Worm (Caenorhabditis elegans) whole organism, L2 larva: ENCODE data around the gene Y43F4B.10.

ENCODE experiments used
- C34F6.9 ChIP-seq: fragments of 150-350 bp; optimal IDR thresholded peaks from 2 replicates; lab custom pipeline; 2014; ENCODE audit warnings: missing biosample characterization, missing genetic modification characterization
- F13H6.1 ChIP-seq: sonication (generic microtip); optimal IDR thresholded peaks from 2 replicates; lab custom pipeline; 2016; ENCODE audit warnings: missing genetic modification characterization, missing compliant biosample characterization
- R02D3.7 ChIP-seq: fragments of 150-350 bp; optimal IDR thresholded peaks from 2 replicates; lab custom pipeline; 2014; ENCODE audit warnings: missing biosample characterization, missing genetic modification characterization
- Y55F3AM.14 ChIP-seq: fragments of 200-800 bp; sonication (Bioruptor generic); optimal IDR thresholded peaks from 2 replicates; lab custom pipeline; 2018; ENCODE audit warnings: mild to moderate bottlenecking, missing genetic modification characterization, missing compliant biosample characterization
- ZK546.5 ChIP-seq: sonication (generic microtip); optimal IDR thresholded peaks from 2 replicates; lab custom pipeline; 2017; ENCODE audit warnings: missing biosample characterization, missing genetic modification characterization
- ama-1 ChIP-seq: fragments of 150-350 bp; optimal IDR thresholded peaks from 2 replicates; lab custom pipeline; 2018; ENCODE audit warnings: inconsistent platforms
- blmp-1 ChIP-seq: sonication (generic microtip); optimal IDR thresholded peaks from 2 replicates; lab custom pipeline; 2017; ENCODE audit warnings: missing genetic modification characterization, mild to moderate bottlenecking, missing compliant biosample characterization, antibody characterized with exemption, moderate library complexity; ENCODE audit not compliant: insufficient read depth
- ceh-16 ChIP-seq: fragments of 150-350 bp; optimal IDR thresholded peaks from 2 replicates; lab custom pipeline; 2014; ENCODE audit warnings: missing biosample characterization, missing genetic modification characterization
- ceh-82 ChIP-seq: fragments of 150-350 bp; optimal IDR thresholded peaks from 2 replicates; lab custom pipeline; 2014; ENCODE audit warnings: missing biosample characterization, missing genetic modification characterization
- crh-2 ChIP-seq: sonication (generic microtip); optimal IDR thresholded peaks from 2 replicates; lab custom pipeline; 2017; ENCODE audit warnings: missing biosample characterization, missing genetic modification characterization
- fos-1 ChIP-seq: fragments of 150-350 bp; optimal IDR thresholded peaks from 2 replicates; lab custom pipeline; 2014; ENCODE audit warnings: missing biosample characterization, missing genetic modification characterization
- gmeb-1 ChIP-seq: fragments of 150-350 bp; optimal IDR thresholded peaks from 2 replicates; lab custom pipeline; 2014; ENCODE audit warnings: missing biosample characterization, missing genetic modification characterization
- lin-11 ChIP-seq: fragments of 150-350 bp; sonication (generic microtip); optimal IDR thresholded peaks from 2 replicates; lab custom pipeline; 2014; ENCODE audit warnings: missing biosample characterization, missing genetic modification characterization, inconsistent platforms, mixed read lengths
- lin-13 ChIP-seq: fragments of 150-350 bp; optimal IDR thresholded peaks from 2 replicates; lab custom pipeline; 2014; ENCODE audit warnings: missing biosample characterization, missing genetic modification reagents, missing genetic modification characterization
- lsy-2 ChIP-seq, 2 experiments: fragments of 150-350 bp in 1 of 2; sonication (generic microtip) in 1 of 2; optimal IDR thresholded peaks; 2 replicates each; lab custom pipeline; 2014 to 2017; ENCODE audit warnings: missing biosample characterization in 2 of 2, missing genetic modification characterization in 2 of 2
- mab-5 ChIP-seq: fragments of 150-350 bp; optimal IDR thresholded peaks from 2 replicates; lab custom pipeline; 2014; ENCODE audit warnings: missing biosample characterization, missing genetic modification characterization
- mdl-1 ChIP-seq, 2 experiments: fragments of 150-350 bp in 1 of 2; sonication (generic microtip) in 1 of 2; optimal IDR thresholded peaks; 2 replicates each; lab custom pipeline; 2017; ENCODE audit warnings: missing biosample characterization in 2 of 2, missing genetic modification characterization in 2 of 2
- nhr-10 ChIP-seq: sonication (generic microtip); optimal IDR thresholded peaks from 2 replicates; lab custom pipeline; 2017; ENCODE audit warnings: missing biosample characterization, missing genetic modification characterization
- nhr-11 ChIP-seq: fragments of 150-350 bp; optimal IDR thresholded peaks from 2 replicates; lab custom pipeline; 2014; ENCODE audit warnings: missing biosample characterization, missing genetic modification characterization
- nhr-129 ChIP-seq: fragments of 150-350 bp; optimal IDR thresholded peaks from 2 replicates; lab custom pipeline; 2014; ENCODE audit warnings: missing biosample characterization, missing genetic modification characterization
- nhr-21 ChIP-seq: fragments of 150-350 bp; optimal IDR thresholded peaks from 2 replicates; lab custom pipeline; 2014; ENCODE audit warnings: missing biosample characterization, missing genetic modification characterization
- nhr-23 ChIP-seq: fragments of 150-350 bp; optimal IDR thresholded peaks from 2 replicates; lab custom pipeline; 2014; ENCODE audit warnings: missing biosample characterization, missing genetic modification reagents, missing genetic modification characterization
- nhr-237 ChIP-seq: fragments of 150-350 bp; optimal IDR thresholded peaks from 2 replicates; lab custom pipeline; 2014; ENCODE audit warnings: missing biosample characterization, missing genetic modification characterization
- nhr-25 ChIP-seq: fragments of 150-350 bp; sonication (generic microtip); optimal IDR thresholded peaks from 3 replicates; lab custom pipeline; 2014; ENCODE audit warnings: missing biosample characterization, missing genetic modification characterization
- nhr-6 ChIP-seq: fragments of 150-350 bp; optimal IDR thresholded peaks from 2 replicates; lab custom pipeline; 2014; ENCODE audit warnings: missing biosample characterization, missing genetic modification characterization
- nhr-77 ChIP-seq: fragments of 150-350 bp; optimal IDR thresholded peaks from 2 replicates; lab custom pipeline; 2014; ENCODE audit warnings: missing biosample characterization, missing genetic modification characterization
- peb-1 ChIP-seq: fragments of 150-350 bp; optimal IDR thresholded peaks from 2 replicates; lab custom pipeline; 2014; ENCODE audit warnings: missing biosample characterization, missing genetic modification characterization
- sem-4 ChIP-seq: fragments of 150-350 bp; optimal IDR thresholded peaks from 2 replicates; lab custom pipeline; 2014; ENCODE audit warnings: missing biosample characterization, missing genetic modification reagents, missing genetic modification characterization
- skn-1 ChIP-seq: sonication (generic microtip); optimal IDR thresholded peaks from 2 replicates; lab custom pipeline; 2017; ENCODE audit warnings: missing biosample characterization, missing genetic modification characterization
- sma-3 ChIP-seq: sonication (generic microtip); optimal IDR thresholded peaks from 2 replicates; lab custom pipeline; 2016; ENCODE audit warnings: missing genetic modification reagents, missing genetic modification characterization, missing compliant biosample characterization
- sma-9 ChIP-seq, 2 experiments: fragments of 150-350 bp in 1 of 2; sonication (generic microtip) in 1 of 2; optimal IDR thresholded peaks; 2 replicates each; lab custom pipeline; 2014 to 2016; ENCODE audit warnings: missing genetic modification characterization in 2 of 2, mild to moderate bottlenecking in 1 of 2, missing biosample characterization in 1 of 2, missing compliant biosample characterization in 1 of 2, missing genetic modification reagents in 1 of 2, moderate library complexity in 1 of 2
- snpc-4 ChIP-seq: fragments of 150-350 bp; optimal IDR thresholded peaks from 2 replicates; lab custom pipeline; 2014; ENCODE audit warnings: missing biosample characterization, missing genetic modification characterization
- unc-55 ChIP-seq: fragments of 150-350 bp; sonication (generic microtip); optimal IDR thresholded peaks from 3 replicates; lab custom pipeline; 2014; ENCODE audit warnings: missing biosample characterization, missing genetic modification reagents, missing genetic modification characterization
- unc-62 ChIP-seq: fragments of 150-350 bp; optimal IDR thresholded peaks from 2 replicates; lab custom pipeline; 2014; ENCODE audit warnings: missing biosample characterization, missing genetic modification reagents, missing genetic modification characterization
- zag-1 ChIP-seq: fragments of 150-350 bp; optimal IDR thresholded peaks from 2 replicates; lab custom pipeline; 2014; ENCODE audit warnings: missing biosample characterization, missing genetic modification characterization
- ztf-11 ChIP-seq: sonication (generic microtip); optimal IDR thresholded peaks from 2 replicates; lab custom pipeline; 2017; ENCODE audit warnings: missing biosample characterization, missing genetic modification characterization

Gene Y43F4B.10

ce11 chrIII:13268856-13269255 lies 45.0 kb upstream of the Y43F4B.10 start, which contains the start of gene cpf-2 (continued):
- TF ChIP-seq ceh-82 (tag; lab: Kevin White, UChicago): no peak
- peak; percentile 27 for TF ChIP-seq nhr-10 (tag; lab: Kevin White, UChicago)
- no peak for TF ChIP-seq Y55F3AM.14 (GFP tag; lab: Kevin White, UChicago)
- TF ChIP-seq lin-13 (GFP tag; lab: Kevin White, UChicago): peak; percentile 77
- TF ChIP-seq mab-5 (tag; lab: Kevin White, UChicago): no peak
- TF ChIP-seq F13H6.1 (tag; lab: Kevin White, UChicago): peak; percentile 84
- TF ChIP-seq fos-1: peak; percentile 39
- TF ChIP-seq nhr-21 (tag; lab: Kevin White, UChicago): peak; percentile 77
- peak; percentile 76 for TF ChIP-seq sma-3 (GFP tag; lab: Kevin White, UChicago)
- TF ChIP-seq snpc-4 (tag; lab: Kevin White, UChicago): no peak
- peak; percentile 14 for TF ChIP-seq blmp-1
- peak; percentile 39 for TF ChIP-seq skn-1 (tag; lab: Kevin White, UChicago)

ce11 chrIII:13270896-13271295 lies 43.0 kb upstream of the Y43F4B.10 start:
- no peak for TF ChIP-seq nhr-6 (tag; lab: Kevin White, UChicago)
- TF ChIP-seq mdl-1 (tag; optimal IDR thresholded peaks at IDR 0.05; lab: Kevin White, UChicago): peak in 1 of 2 experiments; percentile 2
- no peak for TF ChIP-seq nhr-21 (tag; lab: Kevin White, UChicago)
- TF ChIP-seq sem-4 (tag; lab: Kevin White, UChicago): peak; percentile 3
- peak; percentile 57 for TF ChIP-seq zag-1 (tag; lab: Kevin White, UChicago)
- TF ChIP-seq C34F6.9 (tag; lab: Kevin White, UChicago): peak; percentile 79
- peak; percentile 84 for TF ChIP-seq unc-55 (GFP tag; lab: Kevin White, UChicago)
- no peak for TF ChIP-seq sma-9 (GFP tag; optimal IDR thresholded peaks at IDR 0.05; lab: Kevin White, UChicago)
- no peak for TF ChIP-seq sma-9 (tag; optimal IDR thresholded peaks at IDR 0.05; lab: Kevin White, UChicago)
- no peak for TF ChIP-seq peb-1
- TF ChIP-seq lsy-2 (tag; optimal IDR thresholded peaks at IDR 0.05; lab: Kevin White, UChicago): peak in 1 of 2 experiments; percentile 54
- TF ChIP-seq nhr-77 (tag; lab: Kevin White, UChicago): no peak
- peak; percentile 25 for TF ChIP-seq Y55F3AM.14 (GFP tag; lab: Kevin White, UChicago)
- TF ChIP-seq nhr-129 (tag; lab: Kevin White, UChicago): peak; percentile 8

DNA sequence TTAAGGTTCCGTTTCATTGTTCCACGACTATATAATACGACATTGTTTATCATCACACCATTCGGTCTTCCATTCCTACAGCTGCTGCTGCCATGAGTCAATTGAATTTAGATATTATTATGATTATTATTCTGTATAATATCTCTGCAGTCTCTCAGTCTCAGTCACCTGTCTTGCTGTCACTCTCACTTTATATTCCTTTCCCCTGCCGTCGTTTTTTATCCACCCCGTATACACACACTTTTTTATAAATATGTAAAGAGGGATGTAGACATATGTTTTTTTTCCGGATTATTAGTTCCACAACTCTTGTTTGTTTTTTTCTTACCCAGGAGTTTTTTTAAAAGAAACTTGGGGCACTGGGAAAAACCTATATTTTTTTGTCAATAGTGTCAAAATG lies 41.6 kb upstream of the Y43F4B.10 start:
- TF ChIP-seq lin-11 (tag; lab: Kevin White, UChicago) (no peak), ama-1 (lab: Kevin White, UChicago) (no peak), R02D3.7 (tag; lab: Kevin White, UChicago) (no peak), gmeb-1 (no peak), ceh-16 (tag; lab: Kevin White, UChicago) (no peak), unc-62 (GFP tag; lab: Kevin White, UChicago) (no peak), mdl-1 (tag; optimal IDR thresholded peaks at IDR 0.05; lab: Kevin White, UChicago) (no peak), ceh-82 (tag; lab: Kevin White, UChicago) (no peak), ztf-11 (tag; lab: Kevin White, UChicago) (no peak), nhr-237 (tag; lab: Kevin White, UChicago) (no peak), nhr-11 (tag; lab: Kevin White, UChicago) (no peak), blmp-1 (no peak), fos-1 (no peak), nhr-23 (no peak), ZK546.5 (tag; lab: Kevin White, UChicago) (no peak), nhr-25 (tag; lab: Kevin White, UChicago) (no peak), zag-1 (tag; lab: Kevin White, UChicago) (no peak), snpc-4 (tag; lab: Kevin White, UChicago) (no peak), crh-2 (tag; lab: Kevin White, UChicago) (no peak), lsy-2 (tag; optimal IDR thresholded peaks at IDR 0.05; lab: Kevin White, UChicago) (no peak)

ce11 chrIII:13272788-13273187 lies 41.1 kb upstream of the Y43F4B.10 start:
- TF ChIP-seq unc-55 (GFP tag; lab: Kevin White, UChicago) (peak; percentile 69), fos-1 (no peak), mab-5 (tag; lab: Kevin White, UChicago) (peak; percentile 19), crh-2 (tag; lab: Kevin White, UChicago) (no peak), sma-9 (GFP tag; optimal IDR thresholded peaks at IDR 0.05; lab: Kevin White, UChicago) (peak; percentile 12), sma-9 (tag; optimal IDR thresholded peaks at IDR 0.05; lab: Kevin White, UChicago) (no peak), nhr-25 (tag; lab: Kevin White, UChicago) (no peak)
